Fruit fly (Drosophila melanogaster): ENCODE data around the gene CarT.

Gene CarT

DNA sequence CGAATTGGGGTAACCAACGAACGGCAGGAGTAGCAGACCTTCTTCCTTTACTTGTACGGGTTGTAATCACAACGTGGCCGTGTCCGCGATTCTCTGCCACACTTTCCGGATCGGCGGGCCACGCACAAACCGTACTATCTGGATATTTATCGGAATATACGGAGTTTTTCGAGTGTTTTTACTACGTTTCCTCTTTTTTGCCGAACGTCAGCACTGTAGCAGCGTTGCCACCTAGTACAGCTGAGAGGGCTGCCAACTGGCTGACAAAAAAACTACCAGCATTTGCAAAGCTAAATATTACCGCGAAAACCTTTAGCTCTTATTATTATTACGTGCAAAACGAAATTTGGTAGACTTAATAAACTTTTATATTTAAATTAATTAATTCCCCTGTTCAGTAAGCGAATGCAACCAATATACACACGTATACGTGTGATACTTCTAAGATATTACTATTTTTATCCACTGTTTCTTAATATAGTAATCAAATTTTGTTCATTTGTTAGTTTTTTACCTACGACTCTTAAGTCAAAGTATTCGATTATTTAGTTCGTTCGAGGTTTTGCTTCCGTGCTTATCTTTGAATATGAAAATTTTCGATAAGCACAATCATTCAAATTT, 4.1 kb upstream of the CarT start, which contains the start of gene TM9SF2 (continued):
- TF ChIP-seq lmd (GFP tag; IDR thresholded peaks at IDR 0.05) (peak; percentile 43; the same call in 1 of the 2 replicates), nau (GFP tag; optimal IDR thresholded peaks at IDR 0.05) (no peak), zfh2 (GFP tag; optimal IDR thresholded peaks at IDR 0.05) (peak; percentile 52), CG13123 (GFP tag; optimal IDR thresholded peaks at IDR 0.05) (no peak), scrt (GFP tag; optimal IDR thresholded peaks at IDR 0.05) (no peak), Ada2b (GFP tag; IDR thresholded peaks at IDR 0.05) (no peak), Ptx1 (GFP tag; IDR thresholded peaks at IDR 0.05) (0 out of 2 replicates have a peak, but pooled peaks have one; percentile 34), CG7963 (GFP tag; IDR thresholded peaks at IDR 0.05; ENCODE audit: partially characterized antibody) (no peak), dmrt99B (tag; optimal IDR thresholded peaks at IDR 0.05) (no peak), CkIIα-i1 (GFP tag; IDR thresholded peaks at IDR 0.05) (no peak), eve (GFP tag; optimal IDR thresholded peaks at IDR 0.05) (no peak), CG1792 (GFP tag; optimal IDR thresholded peaks at IDR 0.05) (no peak), CG11456 (GFP tag; IDR thresholded peaks at IDR 0.05) (no peak; the same call in 2 of the 3 replicates), CG9609 (GFP tag; optimal IDR thresholded peaks at IDR 0.05) (peak; percentile 24), tio (GFP tag; optimal IDR thresholded peaks at IDR 0.05) (peak; percentile 13), jing (GFP tag; optimal IDR thresholded peaks at IDR 0.05) (no peak), CG15011 (GFP tag; optimal IDR thresholded peaks at IDR 0.05) (no peak), HmgZ (tag; optimal IDR thresholded peaks at IDR 0.05) (no peak), lilli (GFP tag; optimal IDR thresholded peaks at IDR 0.05) (peak; percentile 56), CG5953 (GFP tag; IDR thresholded peaks at IDR 0.05) (no peak), az2 (GFP tag; optimal IDR thresholded peaks at IDR 0.05) (peak; percentile 7), pnt (GFP tag; optimal IDR thresholded peaks at IDR 0.05) (no peak), Asciz (GFP tag; optimal IDR thresholded peaks at IDR 0.05) (no peak), ap (GFP tag; IDR thresholded peaks at IDR 0.05) (no peak), Ets65A (GFP tag) (peak; percentile 91), Usf (GFP tag; optimal IDR thresholded peaks at IDR 0.05) (no peak), BEAF-32 (GFP tag; optimal IDR thresholded peaks at IDR 0.05) (no peak), Hmx (GFP tag; optimal IDR thresholded peaks at IDR 0.05) (peak; percentile 4), CG32772 (GFP tag; IDR thresholded peaks at IDR 0.05) (no peak), Aef1 (GFP tag; IDR thresholded peaks at IDR 0.05) (peak; percentile 39; the same call in 1 of the 3 replicates), odd (GFP tag; optimal IDR thresholded peaks at IDR 0.05) (no peak), CG17385 (GFP tag; optimal IDR thresholded peaks at IDR 0.05) (peak; percentile 33), corto (GFP tag; optimal IDR thresholded peaks at IDR 0.05) (no peak), bab2 (GFP tag; optimal IDR thresholded peaks at IDR 0.05) (peak; percentile 29), Atf6 (GFP tag; IDR thresholded peaks at IDR 0.05) (no peak), Ets97D (GFP tag; optimal IDR thresholded peaks at IDR 0.05) (peak; percentile 17), Myb (GFP tag; optimal IDR thresholded peaks at IDR 0.05) (no peak), her (GFP tag; optimal IDR thresholded peaks at IDR 0.05) (no peak), CG10979 (tag; optimal IDR thresholded peaks at IDR 0.05) (no peak), da (GFP tag; optimal IDR thresholded peaks at IDR 0.05) (no peak), BtbVII (GFP tag; optimal IDR thresholded peaks at IDR 0.05) (peak; percentile 37), CG33557 (GFP tag; optimal IDR thresholded peaks at IDR 0.05) (no peak), pita (GFP tag; optimal IDR thresholded peaks at IDR 0.05) (no peak), ato (GFP tag; IDR thresholded peaks at IDR 0.05; ENCODE audit: partially characterized antibody) (no peak), Abd-B (GFP tag; optimal IDR thresholded peaks at IDR 0.05) (no peak), stwl (tag; optimal IDR thresholded peaks at IDR 0.05) (no peak), sr (GFP tag; IDR thresholded peaks at IDR 0.05) (no peak), bbx (GFP tag; IDR thresholded peaks at IDR 0.05; ENCODE audit: partially characterized antibody) (no peak), Mes4 (GFP tag; optimal IDR thresholded peaks at IDR 0.05) (no peak), schlank (tag; optimal IDR thresholded peaks at IDR 0.05) (no peak), twi (tag; optimal IDR thresholded peaks at IDR 0.05) (no peak)
